Worm (Caenorhabditis elegans) whole organism, late embryonic: Measurements from ENCODE around the gene F23B12.4.

Source experiments
- C08G9.2 ChIP-seq: sonication (generic microtip); optimal IDR thresholded peaks from 2 replicates; lab custom pipeline; 2016; ENCODE audit warnings: mild to moderate bottlenecking, missing genetic modification characterization, moderate library complexity, missing compliant biosample characterization
- C38D4.7 ChIP-seq: fragments of 200-800 bp; sonication (Bioruptor generic); optimal IDR thresholded peaks from 2 replicates; lab custom pipeline; 2018; ENCODE audit warnings: mild to moderate bottlenecking, missing genetic modification characterization, moderate library complexity, missing compliant biosample characterization
- F13H6.1 ChIP-seq: sonication (generic microtip); optimal IDR thresholded peaks from 2 replicates; lab custom pipeline; 2016; ENCODE audit warnings: missing genetic modification characterization, missing compliant biosample characterization
- K09A11.1 ChIP-seq: sonication (generic microtip); optimal IDR thresholded peaks from 2 replicates; lab custom pipeline; 2017; ENCODE audit warnings: antibody characterized with exemption, mild to moderate bottlenecking, missing genetic modification characterization, missing compliant biosample characterization; ENCODE audit not compliant: insufficient read depth
- T23F11.4 ChIP-seq: fragments of 200-800 bp; sonication (Bioruptor generic); optimal IDR thresholded peaks from 2 replicates; lab custom pipeline; 2018; ENCODE audit warnings: mild to moderate bottlenecking, missing genetic modification characterization, missing compliant biosample characterization
- Y22D7AL.16 ChIP-seq: sonication (generic microtip); optimal IDR thresholded peaks from 2 replicates; lab custom pipeline; 2016; ENCODE audit warnings: missing genetic modification characterization, missing compliant biosample characterization
- ama-1 ChIP-seq: fragments of 150-350 bp; optimal IDR thresholded peaks from 2 replicates; lab custom pipeline; 2014
- ceh-14 ChIP-seq: sonication (generic microtip); optimal IDR thresholded peaks from 2 replicates; lab custom pipeline; 2016; ENCODE audit warnings: missing genotype, missing genetic modification characterization, missing compliant biosample characterization
- ceh-19 ChIP-seq: fragments of 200-800 bp; sonication (Bioruptor generic); optimal IDR thresholded peaks from 2 replicates; lab custom pipeline; 2018; ENCODE audit warnings: mild to moderate bottlenecking, missing genetic modification characterization, missing compliant biosample characterization
- ceh-2 ChIP-seq: sonication (generic microtip); optimal IDR thresholded peaks from 2 replicates; lab custom pipeline; 2016; ENCODE audit warnings: missing genotype, missing genetic modification characterization, missing compliant biosample characterization
- ceh-22 ChIP-seq: sonication (generic microtip); optimal IDR thresholded peaks from 2 replicates; lab custom pipeline; 2017; ENCODE audit warnings: missing biosample characterization, missing genetic modification characterization
- ceh-24 ChIP-seq: sonication (generic microtip); optimal IDR thresholded peaks from 2 replicates; lab custom pipeline; 2016; ENCODE audit warnings: mild to moderate bottlenecking, missing genetic modification characterization, missing compliant biosample characterization
- ceh-30 ChIP-seq: fragments of 150-350 bp; optimal IDR thresholded peaks from 2 replicates; lab custom pipeline; 2014; ENCODE audit warnings: missing biosample characterization, missing genetic modification characterization
- ceh-31 ChIP-seq: sonication (generic microtip); optimal IDR thresholded peaks from 2 replicates; lab custom pipeline; 2016; ENCODE audit warnings: missing genetic modification characterization, missing compliant biosample characterization
- ceh-34 ChIP-seq: sonication (generic microtip); optimal IDR thresholded peaks from 2 replicates; lab custom pipeline; 2016; ENCODE audit warnings: mild to moderate bottlenecking, missing genetic modification characterization, missing compliant biosample characterization
- ceh-45 ChIP-seq: fragments of 200-800 bp; sonication (Bioruptor generic); IDR thresholded peaks from 2 replicates; pipeline ENCODE4 v1.3.6; 2022; ENCODE audit warnings: missing genetic modification reagents, missing genetic modification characterization, missing compliant biosample characterization
- ceh-48 ChIP-seq: sonication (generic microtip); optimal IDR thresholded peaks from 2 replicates; lab custom pipeline; 2016; ENCODE audit warnings: missing genetic modification characterization, inconsistent platforms, missing compliant biosample characterization
- ceh-9 ChIP-seq: sonication (generic microtip); optimal IDR thresholded peaks from 2 replicates; lab custom pipeline; 2016; ENCODE audit warnings: mild to moderate bottlenecking, missing genetic modification characterization, inconsistent platforms, missing compliant biosample characterization
- dmd-4 ChIP-seq: sonication (generic microtip); optimal IDR thresholded peaks from 2 replicates; lab custom pipeline; 2016; ENCODE audit warnings: borderline replicate concordance, missing genetic modification characterization, missing compliant biosample characterization
- dve-1 ChIP-seq: sonication (generic microtip); optimal IDR thresholded peaks from 2 replicates; lab custom pipeline; 2017; ENCODE audit warnings: antibody characterized with exemption, mild to moderate bottlenecking, missing genetic modification characterization, missing compliant biosample characterization
- elt-2 ChIP-seq: sonication (generic microtip); optimal IDR thresholded peaks from 2 replicates; lab custom pipeline; 2016; ENCODE audit warnings: missing genetic modification reagents, missing genetic modification characterization, missing compliant biosample characterization
- elt-4 ChIP-seq: sonication (generic microtip); optimal IDR thresholded peaks from 2 replicates; lab custom pipeline; 2016; ENCODE audit warnings: missing genetic modification characterization, missing compliant biosample characterization
- eyg-1 ChIP-seq: sonication (generic microtip); optimal IDR thresholded peaks from 2 replicates; lab custom pipeline; 2016; ENCODE audit warnings: missing genotype, missing genetic modification characterization, missing compliant biosample characterization
- fkh-10 ChIP-seq: fragments of 150-350 bp; optimal IDR thresholded peaks from 2 replicates; lab custom pipeline; 2014; ENCODE audit warnings: missing biosample characterization, missing genetic modification reagents, missing genetic modification characterization
- fkh-6 ChIP-seq: sonication (generic microtip); optimal IDR thresholded peaks from 2 replicates; lab custom pipeline; 2016; ENCODE audit warnings: missing genetic modification characterization, missing compliant biosample characterization
- gmeb-2 ChIP-seq: sonication (generic microtip); optimal IDR thresholded peaks from 2 replicates; lab custom pipeline; 2016; ENCODE audit warnings: missing genetic modification characterization, inconsistent platforms, missing compliant biosample characterization
- hlh-6 ChIP-seq: sonication (generic microtip); optimal IDR thresholded peaks from 2 replicates; lab custom pipeline; 2016; ENCODE audit warnings: missing genotype, missing genetic modification characterization, missing compliant biosample characterization
- hlh-8 ChIP-seq: sonication (generic microtip); optimal IDR thresholded peaks from 2 replicates; lab custom pipeline; 2016; ENCODE audit warnings: missing genotype, missing genetic modification characterization, missing compliant biosample characterization
- lim-6 ChIP-seq: sonication (generic microtip); optimal IDR thresholded peaks from 2 replicates; lab custom pipeline; 2016; ENCODE audit warnings: missing genetic modification characterization, missing compliant biosample characterization
- lin-11 ChIP-seq: fragments of 200-800 bp; sonication (Bioruptor generic); optimal IDR thresholded peaks from 2 replicates; lab custom pipeline; 2018; ENCODE audit warnings: mild to moderate bottlenecking, missing genetic modification characterization, missing compliant biosample characterization
- madf-2 ChIP-seq: sonication (generic microtip); optimal IDR thresholded peaks from 2 replicates; lab custom pipeline; 2017; ENCODE audit warnings: missing genetic modification characterization, missing compliant biosample characterization
- nfya-1 ChIP-seq: sonication (generic microtip); optimal IDR thresholded peaks from 2 replicates; lab custom pipeline; 2017; ENCODE audit warnings: missing genetic modification characterization, mild to moderate bottlenecking, missing compliant biosample characterization, antibody characterized with exemption, moderate library complexity
- nhr-11 ChIP-seq: fragments of 150-350 bp; optimal IDR thresholded peaks from 2 replicates; lab custom pipeline; 2014; ENCODE audit warnings: missing biosample characterization, missing genetic modification characterization
- odd-2 ChIP-seq: sonication (generic microtip); optimal IDR thresholded peaks from 2 replicates; lab custom pipeline; 2017; ENCODE audit warnings: antibody characterized with exemption, mild to moderate bottlenecking, missing genetic modification characterization, missing compliant biosample characterization
- pat-9 ChIP-seq: fragments of 200-800 bp; sonication (Bioruptor generic); optimal IDR thresholded peaks from 2 replicates; lab custom pipeline; 2018; ENCODE audit warnings: mild to moderate bottlenecking, missing genetic modification characterization, moderate library complexity, missing compliant biosample characterization
- pha-2 ChIP-seq: sonication (generic microtip); optimal IDR thresholded peaks from 2 replicates; lab custom pipeline; 2017; ENCODE audit warnings: mild to moderate bottlenecking, missing genetic modification characterization, missing compliant biosample characterization
- pha-4 ChIP-seq: fragments of 150-350 bp; optimal IDR thresholded peaks from 2 replicates; lab custom pipeline; 2018; ENCODE audit warnings: missing biosample characterization, missing genetic modification reagents, missing genetic modification characterization
- pros-1 ChIP-seq: fragments of 150-350 bp; optimal IDR thresholded peaks from 2 replicates; lab custom pipeline; 2014; ENCODE audit warnings: missing biosample characterization, missing genetic modification reagents, missing genetic modification characterization
- ref-2 ChIP-seq: sonication (generic microtip); optimal IDR thresholded peaks from 2 replicates; lab custom pipeline; 2016; ENCODE audit warnings: missing genetic modification characterization, missing compliant biosample characterization
- rnt-1 ChIP-seq: sonication (generic microtip); optimal IDR thresholded peaks from 2 replicates; lab custom pipeline; 2016; ENCODE audit warnings: missing genetic modification characterization, missing compliant biosample characterization
- sdc-2 ChIP-seq: sonication (generic microtip); optimal IDR thresholded peaks from 2 replicates; lab custom pipeline; 2016; ENCODE audit warnings: missing genotype, missing genetic modification characterization, missing compliant biosample characterization
- sox-2 ChIP-seq: fragments of 200-800 bp; sonication (Bioruptor generic); IDR thresholded peaks from 2 replicates; pipeline ENCODE4 v1.3.6; 2022; ENCODE audit warnings: missing genetic modification reagents, missing genetic modification characterization, missing compliant biosample characterization
- sox-4 ChIP-seq: sonication (generic microtip); optimal IDR thresholded peaks from 2 replicates; lab custom pipeline; 2017; ENCODE audit warnings: mild to moderate bottlenecking, missing genetic modification characterization, inconsistent platforms, missing compliant biosample characterization
- tbx-2 ChIP-seq: sonication (generic microtip); optimal IDR thresholded peaks from 2 replicates; lab custom pipeline; 2016; ENCODE audit warnings: missing genetic modification characterization, missing compliant biosample characterization
- ttx-3 ChIP-seq: sonication (generic microtip); optimal IDR thresholded peaks from 2 replicates; lab custom pipeline; 2016; ENCODE audit warnings: missing genetic modification reagents, missing genetic modification characterization, missing compliant biosample characterization
- unc-3 ChIP-seq, 2 experiments: fragments of 200-800 bp in 1 of 2; sonication (Bioruptor generic) in 1 of 2; sonication (generic microtip) in 1 of 2; conservative IDR thresholded peaks in 1 of 2; optimal IDR thresholded peaks in 1 of 2; 2 replicates each; pipeline versions ENCODE4 v1.3.6 to Lab custom; 2016 to 2022; ENCODE audit warnings: missing compliant biosample characterization in 2 of 2, missing genetic modification characterization in 2 of 2, missing genetic modification reagents in 1 of 2
- unc-55 ChIP-seq: sonication (generic microtip); optimal IDR thresholded peaks from 2 replicates; lab custom pipeline; 2017; ENCODE audit warnings: missing biosample characterization, missing genetic modification reagents, missing genetic modification characterization
- unc-86 ChIP-seq: sonication (generic microtip); optimal IDR thresholded peaks from 2 replicates; lab custom pipeline; 2016; ENCODE audit warnings: missing genetic modification characterization, missing compliant biosample characterization
- zip-5 ChIP-seq: sonication (generic microtip); optimal IDR thresholded peaks from 2 replicates; lab custom pipeline; 2016; ENCODE audit warnings: missing genetic modification characterization, missing compliant biosample characterization

Gene F23B12.4

DNA sequence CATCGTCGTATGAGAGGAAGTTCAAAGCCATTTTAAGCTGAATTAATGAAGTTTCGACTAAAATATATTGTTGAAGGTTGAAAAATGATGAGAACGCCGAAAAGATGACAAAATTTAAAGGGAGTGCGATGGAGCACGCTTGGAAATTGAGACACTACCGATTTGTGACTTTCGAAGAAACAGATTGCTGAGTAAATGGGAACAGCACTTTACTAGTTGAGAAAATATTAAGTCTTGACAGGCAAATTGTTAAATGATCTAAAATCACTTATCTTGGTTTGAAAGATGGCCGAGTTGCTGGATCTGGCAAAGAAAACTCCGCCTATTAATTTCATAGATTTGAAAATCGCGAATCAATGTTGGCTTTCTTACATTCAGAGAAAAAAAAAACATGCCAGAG is 17.7 kb upstream of the F23B12.4 start, which contains the start of gene rpoa-12 (continued):
- peak; percentile 18 for TF ChIP-seq hlh-8 (tag; lab: Kevin White, UChicago)
- no peak for TF ChIP-seq ama-1
- no peak for TF ChIP-seq elt-4 (tag; lab: Kevin White, UChicago)
- no peak for TF ChIP-seq nhr-11 (tag; lab: Kevin White, UChicago)
- no peak for TF ChIP-seq madf-2 (tag; lab: Kevin White, UChicago)
- TF ChIP-seq lim-6 (tag; lab: Kevin White, UChicago): no peak
- TF ChIP-seq tbx-2 (tag; lab: Kevin White, UChicago): peak; percentile 76
- TF ChIP-seq ceh-22: no peak
- no peak for TF ChIP-seq nfya-1 (tag; lab: Kevin White, UChicago)
- no peak for TF ChIP-seq pha-4 (tag; lab: Kevin White, UChicago)
- no peak for TF ChIP-seq hlh-6 (tag; lab: Kevin White, UChicago)
- no peak for TF ChIP-seq ceh-9 (tag; lab: Kevin White, UChicago)
- TF ChIP-seq odd-2 (tag; lab: Kevin White, UChicago): no peak
- peak; percentile 22 for TF ChIP-seq ceh-14
- no peak for TF ChIP-seq pat-9 (tag; lab: Kevin White, UChicago)
- no peak for TF ChIP-seq gmeb-2 (tag; lab: Kevin White, UChicago)
- no peak for TF ChIP-seq pros-1
- TF ChIP-seq C08G9.2 (tag; lab: Kevin White, UChicago): peak; percentile 66
- peak; percentile 19 for TF ChIP-seq rnt-1 (tag; lab: Kevin White, UChicago)
- TF ChIP-seq T23F11.4 (GFP tag; lab: Kevin White, UChicago): no peak
- TF ChIP-seq ceh-34: peak; percentile 49
- TF ChIP-seq ceh-19 (GFP tag; lab: Kevin White, UChicago): no peak
- TF ChIP-seq fkh-10 (GFP tag; lab: Kevin White, UChicago): no peak
- TF ChIP-seq lin-11 (tag; lab: Kevin White, UChicago): no peak
- TF ChIP-seq dve-1: no peak
- peak; percentile 5 for TF ChIP-seq dmd-4 (tag; lab: Kevin White, UChicago)
- TF ChIP-seq ceh-45 (GFP tag; lab: Robert Waterston, UW): no peak

- TF ChIP-seq T23F11.4 (GFP tag; lab: Kevin White, UChicago) (no peak), ceh-31 (tag; lab: Kevin White, UChicago) (peak; percentile 25), rnt-1 (tag; lab: Kevin White, UChicago) (no peak), C38D4.7 (no peak), tbx-2 (tag; lab: Kevin White, UChicago) (peak; percentile 36), elt-2 (peak; percentile 6), unc-86 (tag; lab: Kevin White, UChicago) (peak; percentile 10), ref-2 (tag; lab: Kevin White, UChicago) (no peak), Y22D7AL.16 (no peak), unc-55 (GFP tag; lab: Kevin White, UChicago) (no peak), pha-4 (tag; lab: Kevin White, UChicago) (no peak), hlh-6 (tag; lab: Kevin White, UChicago) (no peak), sdc-2 (no peak), pat-9 (tag; lab: Kevin White, UChicago) (no peak), C08G9.2 (tag; lab: Kevin White, UChicago) (no peak), nfya-1 (tag; lab: Kevin White, UChicago) (peak; percentile 44), hlh-8 (tag; lab: Kevin White, UChicago) (no peak), zip-5 (tag; lab: Kevin White, UChicago) (peak; percentile 13), pha-2 (tag; lab: Kevin White, UChicago) (no peak), K09A11.1 (tag; lab: Kevin White, UChicago) (peak; percentile 26), sox-4 (no peak), fkh-6 (tag; lab: Kevin White, UChicago) (no peak), ceh-48 (tag; lab: Kevin White, UChicago) (no peak), sox-2 (GFP tag; lab: Robert Waterston, UW) (no peak), unc-3 (GFP tag; conservative IDR thresholded peaks at IDR 0.05; lab: Robert Waterston, UW) (no peak), unc-3 (tag; optimal IDR thresholded peaks at IDR 0.05; lab: Kevin White, UChicago) (no peak), dve-1 (no peak), ttx-3 (tag; lab: Kevin White, UChicago) (no peak), pros-1 (no peak), dmd-4 (tag; lab: Kevin White, UChicago) (no peak), ceh-24 (tag; lab: Kevin White, UChicago) (no peak), eyg-1 (tag; lab: Kevin White, UChicago) (no peak), F13H6.1 (no peak), gmeb-2 (tag; lab: Kevin White, UChicago) (no peak), ceh-2 (no peak), ceh-30 (tag; lab: Kevin White, UChicago) (no peak), odd-2 (tag; lab: Kevin White, UChicago) (no peak)
Observed at ce11 chrV:14424958-14425492, 15.9 kb upstream of the F23B12.4 start, which contains the start of gene rrsr-1. Gene rrsr-1 (minus strand): TSS chrV:14425008.
